Fruit fly (Drosophila melanogaster) whole organism, embryonic: Measurements from ENCODE around the gene rin.
A peak's percentile ranks its signal among the peaks of the same experiment; 100 is the strongest.

Source experiments
- BEAF-32 ChIP-seq: fragments of 200-800 bp; sonication (Bioruptor generic); optimal IDR thresholded peaks from 3 replicates; lab custom pipeline; 2017; ENCODE audit warnings: missing biosample characterization, missing genetic modification characterization, mild to moderate bottlenecking, moderate library complexity, missing genetic modification reagents
- Bgb ChIP-seq: fragments of 200-800 bp; sonication (Bioruptor generic); IDR thresholded peaks from 2 replicates; pipeline ENCODE4 v1.3.6; 2022; ENCODE audit warnings: missing biosample characterization, missing genetic modification characterization; ENCODE audit not compliant: partially characterized antibody
- CG11247 ChIP-seq: fragments of 200-800 bp; sonication (Bioruptor generic); IDR thresholded peaks from 2 replicates; pipeline ENCODE4 v1.3.6; 2022; ENCODE audit warnings: missing biosample characterization, missing genetic modification characterization
- CG11696 ChIP-seq: fragments of 200-800 bp; sonication (Bioruptor generic); IDR thresholded peaks from 2 replicates; pipeline ENCODE4 v1.3.6; 2022; ENCODE audit warnings: missing biosample characterization, missing genetic modification characterization
- CG12769 ChIP-seq: fragments of 200-800 bp; sonication (Bioruptor generic); optimal IDR thresholded peaks from 2 replicates; lab custom pipeline; 2019; ENCODE audit warnings: missing biosample characterization, mild to moderate bottlenecking, missing genetic modification characterization, moderate library complexity
- CG13894 ChIP-seq: fragments of 200-800 bp; sonication (Bioruptor generic); optimal IDR thresholded peaks from 3 replicates; lab custom pipeline; 2018; ENCODE audit warnings: missing biosample characterization, mild to moderate bottlenecking, missing genetic modification characterization, moderate library complexity
- CG14014 ChIP-seq: fragments of 200-800 bp; sonication (Bioruptor generic); IDR thresholded peaks from 2 replicates; pipeline ENCODE4 v1.3.6; 2022; ENCODE audit warnings: missing biosample characterization, missing genetic modification characterization
- CG14860 ChIP-seq: fragments of 200-800 bp; sonication (Bioruptor generic); IDR thresholded peaks from 3 replicates; pipeline ENCODE4 v1.3.6; 2022; ENCODE audit warnings: missing biosample characterization, missing genetic modification characterization; ENCODE audit not compliant: partially characterized antibody
- CG17612 ChIP-seq: fragments of 200-800 bp; sonication (Bioruptor generic); IDR thresholded peaks from 2 replicates; pipeline ENCODE4 v1.3.6; 2022; ENCODE audit warnings: missing biosample characterization, missing genetic modification characterization
- CG18764 ChIP-seq: fragments of 200-800 bp; sonication (Bioruptor generic); optimal IDR thresholded peaks from 3 replicates; lab custom pipeline; 2016; ENCODE audit warnings: missing biosample characterization, missing genetic modification characterization
- CG31441 ChIP-seq: fragments of 200-800 bp; sonication (Bioruptor generic); IDR thresholded peaks from 2 replicates; pipeline ENCODE4 v1.3.6; 2022; ENCODE audit warnings: missing biosample characterization, missing genetic modification characterization
- CG8281 ChIP-seq: fragments of 200-800 bp; sonication (Bioruptor generic); optimal IDR thresholded peaks from 2 replicates; lab custom pipeline; 2018; ENCODE audit warnings: missing biosample characterization, mild to moderate bottlenecking, missing genetic modification characterization, moderate library complexity
- CG8290 ChIP-seq, 3 experiments: fragments of 200-800 bp; sonication (Bioruptor generic); optimal IDR thresholded peaks; 2 replicates each; lab custom pipeline; 2016 to 2019; ENCODE audit warnings: missing biosample characterization in 3 of 3, missing genetic modification characterization in 3 of 3, mild to moderate bottlenecking in 2 of 3, moderate library complexity in 1 of 3
- Deaf1 ChIP-seq: fragments of 200-800 bp; optimal IDR thresholded peaks from 3 replicates; lab custom pipeline; 2019; ENCODE audit warnings: missing biosample characterization, mild to moderate bottlenecking, missing genetic modification characterization, moderate library complexity
- Dref ChIP-seq: fragments of 200-800 bp; sonication (Bioruptor generic); IDR thresholded peaks from 2 replicates; pipeline ENCODE4 v1.3.6; 2022; ENCODE audit warnings: missing biosample characterization, missing genetic modification characterization
- HLH54F ChIP-seq: fragments of 200-800 bp; sonication (Bioruptor generic); optimal IDR thresholded peaks from 3 replicates; lab custom pipeline; 2016; ENCODE audit warnings: missing biosample characterization, missing genetic modification characterization
- Mes4 ChIP-seq: fragments of 200-800 bp; sonication (Bioruptor generic); optimal IDR thresholded peaks from 2 replicates; lab custom pipeline; 2016; ENCODE audit warnings: missing biosample characterization, missing genetic modification characterization
- Mrtf ChIP-seq: fragments of 200-800 bp; sonication (Bioruptor generic); IDR thresholded peaks from 3 replicates; pipeline ENCODE4 v1.3.6; 2022; ENCODE audit warnings: missing biosample characterization, missing genetic modification characterization
- Opbp ChIP-seq: fragments of 200-800 bp; sonication (Bioruptor generic); IDR thresholded peaks from 3 replicates; pipeline ENCODE4 v1.3.6; 2022; ENCODE audit warnings: missing biosample characterization, missing genetic modification characterization; ENCODE audit not compliant: partially characterized antibody
- Side ChIP-seq: fragments of 200-800 bp; sonication (Bioruptor generic); optimal IDR thresholded peaks from 2 replicates; lab custom pipeline; 2016; ENCODE audit warnings: missing biosample characterization, missing genetic modification characterization
- Sry-β ChIP-seq: fragments of 200-800 bp; sonication (Bioruptor generic); optimal IDR thresholded peaks from 2 replicates; lab custom pipeline; 2018; ENCODE audit warnings: missing biosample characterization, mild to moderate bottlenecking, missing genetic modification characterization, moderate library complexity
- Vsx1 ChIP-seq: fragments of 200-800 bp; sonication (Bioruptor generic); optimal IDR thresholded peaks from 2 replicates; lab custom pipeline; 2017; ENCODE audit warnings: missing biosample characterization, mild to moderate bottlenecking, missing genetic modification characterization, missing genetic modification reagents
- YL-1 ChIP-seq: fragments of 200-800 bp; sonication (Bioruptor generic); optimal IDR thresholded peaks from 3 replicates; lab custom pipeline; 2017; ENCODE audit warnings: missing biosample characterization, mild to moderate bottlenecking, missing genetic modification characterization
- abd-A ChIP-seq: fragments of 200-800 bp; sonication (Bioruptor generic); optimal IDR thresholded peaks from 3 replicates; lab custom pipeline; 2019; ENCODE audit warnings: missing biosample characterization, mild to moderate bottlenecking, missing genetic modification characterization, moderate library complexity
- ato ChIP-seq: fragments of 200-800 bp; sonication (Bioruptor generic); IDR thresholded peaks from 2 replicates; pipeline ENCODE4 v1.3.6; 2022; ENCODE audit warnings: missing biosample characterization, missing genetic modification characterization; ENCODE audit not compliant: partially characterized antibody
- cwo ChIP-seq: fragments of 200-800 bp; sonication (Bioruptor generic); optimal IDR thresholded peaks from 3 replicates; lab custom pipeline; 2017; ENCODE audit warnings: missing biosample characterization, missing genetic modification characterization, mild to moderate bottlenecking, moderate library complexity, missing genetic modification reagents
- ftz-f1 ChIP-seq: fragments of 200-800 bp; sonication (Bioruptor generic); optimal IDR thresholded peaks from 2 replicates; lab custom pipeline; 2016; ENCODE audit warnings: missing biosample characterization, missing genetic modification characterization
- luna ChIP-seq: fragments of 200-800 bp; sonication (Bioruptor generic); optimal IDR thresholded peaks from 2 replicates; lab custom pipeline; 2016; ENCODE audit warnings: missing biosample characterization, missing genetic modification characterization
- mam ChIP-seq: fragments of 200-800 bp; sonication (Bioruptor generic); optimal IDR thresholded peaks from 3 replicates; lab custom pipeline; 2016; ENCODE audit warnings: missing biosample characterization, missing genetic modification characterization
- pita ChIP-seq: fragments of 200-800 bp; sonication (Bioruptor generic); optimal IDR thresholded peaks from 2 replicates; lab custom pipeline; 2017; ENCODE audit warnings: missing biosample characterization, mild to moderate bottlenecking, missing genetic modification characterization
- sens ChIP-seq: fragments of 200-800 bp; sonication (Bioruptor generic); peaks from one replicate; lab custom pipeline; 2016; ENCODE audit warnings: missing biosample characterization, missing genetic modification characterization

Gene rin

DNA sequence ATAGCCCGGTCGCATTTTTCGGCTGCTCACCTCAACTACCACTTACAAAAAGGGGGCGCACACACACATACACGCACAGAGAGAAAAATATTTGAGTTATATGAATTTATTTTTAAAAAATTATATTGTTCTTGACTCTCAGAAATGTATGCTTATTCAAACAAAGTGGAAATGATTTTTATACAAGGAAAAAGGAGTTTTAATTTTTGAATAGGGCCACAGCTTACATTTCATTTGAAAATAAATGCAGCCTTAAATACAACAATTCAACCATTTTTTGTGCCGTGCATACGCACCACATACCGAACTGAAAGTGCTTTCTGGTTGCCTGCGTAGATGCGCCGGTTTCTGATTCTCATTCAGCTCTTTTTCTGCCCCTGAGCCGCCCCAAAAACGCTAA is 46.3 kb upstream of the rin start (continued):
- peak; percentile 2 for TF ChIP-seq mam (GFP tag; lab: Kevin White, UChicago)
- no peak for TF ChIP-seq Opbp (GFP tag; lab: Robert Waterston, UW)
- TF ChIP-seq CG8281 (tag; lab: Kevin White, UChicago): no peak
- no peak for TF ChIP-seq BEAF-32
- TF ChIP-seq CG31441: peak; percentile 37; the same call in 1 of the 2 replicates
- TF ChIP-seq CG14014 (GFP tag; lab: Robert Waterston, UW): no peak

DNA sequence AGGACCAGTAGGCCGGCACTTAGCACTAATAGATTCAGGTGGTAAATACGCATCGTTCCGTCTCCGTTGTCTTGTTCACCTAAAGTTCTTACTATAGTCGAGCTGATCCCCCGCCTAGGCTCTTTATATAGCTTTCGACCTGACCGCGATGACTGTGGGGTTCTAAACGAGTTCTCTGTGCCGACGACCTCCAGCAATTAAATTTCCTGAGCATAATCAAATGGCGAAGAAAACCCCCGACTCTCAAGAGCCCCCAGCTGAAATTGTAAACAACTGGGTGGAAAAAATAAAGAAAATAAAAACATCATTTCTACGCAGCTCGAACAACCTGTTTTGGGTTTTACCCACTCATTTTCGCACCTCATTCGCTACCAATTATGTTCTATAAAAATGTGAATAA is 37.7 kb upstream of the rin start, which contains the start of gene CG9759:
Gene CG9759 (minus strand): TSS at position 101 of the 400 bp plus-strand sequence.
- TF ChIP-seq Mes4 (GFP tag; lab: Kevin White, UChicago) (no peak), HLH54F (GFP tag; lab: Kevin White, UChicago) (no peak), ftz-f1 (no peak), CG11696 (no peak), CG8290 (GFP tag; optimal IDR thresholded peaks at IDR 0.05; lab: Kevin White, UChicago) (no peak), CG8290 (tag; optimal IDR thresholded peaks at IDR 0.05; lab: Kevin White, UChicago) (no peak), Side (GFP tag; lab: Kevin White, UChicago) (no peak), Vsx1 (GFP tag; lab: Kevin White, UChicago) (no peak), cwo (no peak), YL-1 (GFP tag; lab: Kevin White, UChicago) (no peak), CG8281 (tag; lab: Kevin White, UChicago) (no peak)
- TF ChIP-seq, all 482 proteins: peak for 0

DNA sequence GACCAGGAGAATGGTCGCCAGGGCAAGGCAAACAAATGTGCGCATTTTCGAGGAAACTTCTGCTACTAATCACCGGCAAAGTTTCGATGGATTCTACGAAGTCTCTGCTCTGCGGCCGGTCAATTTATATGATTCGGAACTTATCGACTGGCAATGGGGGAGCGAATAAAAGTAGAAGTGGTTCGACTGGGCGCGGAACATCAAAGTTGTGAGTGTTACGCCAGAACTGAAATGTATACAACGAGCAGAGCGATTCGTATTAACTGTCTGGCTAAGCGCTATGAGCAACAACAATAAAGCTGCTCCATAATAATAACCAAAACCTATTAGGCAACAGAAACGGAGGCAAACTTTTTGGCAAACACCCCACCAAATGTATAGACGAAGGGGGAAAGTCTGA is 34.5 kb upstream of the rin start, which contains the start of gene CG9757:
Gene CG9757 (minus strand): TSS at position 101 of the 400 bp plus-strand sequence.
- TF ChIP-seq Dref (GFP tag; lab: Robert Waterston, UW) (no peak), abd-A (peak; percentile 77), CG13894 (peak; percentile 13)
- TF ChIP-seq, all 482 proteins: peak for 2

DNA sequence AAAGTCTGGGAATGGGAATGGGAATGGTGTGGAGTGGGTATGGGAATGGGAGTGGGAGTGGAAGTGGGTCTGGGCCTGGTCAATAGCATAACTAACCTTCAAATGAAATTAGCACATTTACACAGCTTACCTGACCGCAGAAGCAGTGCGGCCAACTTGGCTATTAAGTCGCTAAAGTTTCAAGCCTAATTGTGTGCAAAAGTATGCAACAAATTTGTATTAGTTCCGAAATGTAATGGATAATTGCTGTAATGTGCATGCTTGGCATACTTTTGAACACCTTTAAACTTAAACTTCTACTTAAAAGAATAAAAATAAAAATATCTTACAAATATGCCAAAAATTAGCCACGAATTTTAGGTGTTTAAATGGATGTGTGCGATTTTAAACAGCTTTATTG is 31.8 kb upstream of the rin start:
- 0 out of 3 replicates have a peak, but pooled peaks have one; percentile 23 for TF ChIP-seq Mrtf (GFP tag; lab: Robert Waterston, UW)
- no peak for TF ChIP-seq Deaf1 (tag; lab: Kevin White, UChicago)
- TF ChIP-seq CG14860 (GFP tag; lab: Robert Waterston, UW): 0 out of 3 replicates have a peak, but pooled peaks have one; percentile 16
- no peak for TF ChIP-seq Bgb (GFP tag; lab: Robert Waterston, UW)
- TF ChIP-seq ato (GFP tag; lab: Robert Waterston, UW): no peak
- TF ChIP-seq CG17612 (GFP tag; lab: Robert Waterston, UW): peak; percentile 82; the same call in 1 of the 2 replicates
- TF ChIP-seq Sry-β: peak; percentile 11
- TF ChIP-seq sens (GFP tag; lab: Kevin White, UChicago): peak; percentile 30
- peak; percentile 83 for TF ChIP-seq CG12769 (tag; lab: Kevin White, UChicago)
- no peak for TF ChIP-seq luna
- no peak for TF ChIP-seq CG18764 (GFP tag; lab: Kevin White, UChicago)
- TF ChIP-seq CG8290 (GFP tag; optimal IDR thresholded peaks at IDR 0.05; lab: Kevin White, UChicago): peak; percentile 75
- TF ChIP-seq CG8290 (tag; optimal IDR thresholded peaks at IDR 0.05; lab: Kevin White, UChicago): peak in 1 of 2 experiments; percentile 85
- TF ChIP-seq CG11247: no peak

DNA sequence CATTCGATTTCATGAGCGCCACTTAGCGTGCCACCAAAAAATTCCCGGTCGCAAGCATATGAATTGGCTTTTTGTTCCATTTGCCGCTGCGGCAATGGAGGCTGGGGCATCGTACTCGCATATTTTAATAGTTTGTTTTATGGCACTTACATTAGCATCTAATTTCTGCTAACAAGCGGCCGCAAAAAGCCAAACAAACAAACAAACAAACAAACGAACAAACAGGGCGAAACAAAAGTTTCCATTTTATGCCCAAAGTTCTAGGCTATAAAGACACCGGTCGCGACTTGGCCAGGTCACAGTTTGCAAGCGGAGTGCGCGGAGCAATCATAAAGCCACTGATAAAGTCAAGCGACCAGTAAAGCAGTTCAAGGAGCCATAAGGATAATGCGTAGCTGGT is 31.2 kb upstream of the rin start, which contains the start of gene CG9269:
Gene CG9269 (plus strand): TSS at position 301 of the 400 bp plus-strand sequence.
- TF ChIP-seq pita: no peak
- no peak for TF ChIP-seq abd-A
- TF ChIP-seq, all 482 proteins: peak for 0
